Worm (Caenorhabditis elegans) whole organism, young adult: ENCODE data around the gene C14C6.13.

Experiments used
- B0261.1 ChIP-seq: sonication (generic microtip); optimal IDR thresholded peaks from 2 replicates; lab custom pipeline; 2016; ENCODE audit warnings: mild to moderate bottlenecking, missing genetic modification characterization, moderate library complexity, missing compliant biosample characterization
- B0336.3 ChIP-seq: fragments of 200-800 bp; sonication (Bioruptor generic); IDR thresholded peaks from 2 replicates; pipeline ENCODE4 v1.3.6; 2022; ENCODE audit warnings: missing genetic modification characterization, missing compliant biosample characterization
- ekl-4 ChIP-seq: fragments of 200-800 bp; sonication (Bioruptor generic); IDR thresholded peaks from 2 replicates; pipeline ENCODE4 v1.3.6; 2022; ENCODE audit warnings: missing genetic modification reagents, missing genetic modification characterization, missing compliant biosample characterization
- lin-35 ChIP-seq, 3 experiments: fragments of 150-350 bp in 2 of 3; sonication (generic microtip) in 1 of 3; optimal IDR thresholded peaks; 2 replicates each; lab custom pipeline; 2014 to 2018; ENCODE audit warnings: missing biosample characterization in 3 of 3, missing genetic modification characterization in 3 of 3, missing genetic modification reagents in 3 of 3
- lsl-1 ChIP-seq: fragments of 200-800 bp; sonication (Bioruptor generic); optimal IDR thresholded peaks from 2 replicates; lab custom pipeline; 2018; ENCODE audit warnings: mild to moderate bottlenecking, missing genetic modification characterization, moderate library complexity, missing compliant biosample characterization
- ztf-25 ChIP-seq: fragments of 200-800 bp; sonication (Bioruptor generic); IDR thresholded peaks from 2 replicates; pipeline ENCODE4 v1.3.6; 2022; ENCODE audit warnings: missing genetic modification reagents, missing genetic modification characterization, missing compliant biosample characterization
- ztf-26 ChIP-seq: sonication (generic microtip); optimal IDR thresholded peaks from 2 replicates; lab custom pipeline; 2017; ENCODE audit warnings: missing genetic modification characterization, missing compliant biosample characterization

ce11 chrV:619054-619453 lies 44.5 kb upstream of the C14C6.13 start, which contains the start of gene F48G7.4:
- TF ChIP-seq ekl-4 (no peak), lsl-1 (no peak), ztf-26 (tag; lab: Kevin White, UChicago) (no peak), lin-35 (GFP tag; optimal IDR thresholded peaks at IDR 0.05; lab: Kevin White, UChicago) (no peak), B0336.3 (GFP tag; lab: Robert Waterston, UW) (no peak), ztf-25 (GFP tag; lab: Robert Waterston, UW) (no peak), B0261.1 (tag; lab: Kevin White, UChicago) (no peak)
